Fruit fly (Drosophila melanogaster): ENCODE data around the gene Tis11.
A peak's percentile ranks its signal among the peaks of the same experiment; 100 is the strongest.

The Tis11 gene

DNA sequence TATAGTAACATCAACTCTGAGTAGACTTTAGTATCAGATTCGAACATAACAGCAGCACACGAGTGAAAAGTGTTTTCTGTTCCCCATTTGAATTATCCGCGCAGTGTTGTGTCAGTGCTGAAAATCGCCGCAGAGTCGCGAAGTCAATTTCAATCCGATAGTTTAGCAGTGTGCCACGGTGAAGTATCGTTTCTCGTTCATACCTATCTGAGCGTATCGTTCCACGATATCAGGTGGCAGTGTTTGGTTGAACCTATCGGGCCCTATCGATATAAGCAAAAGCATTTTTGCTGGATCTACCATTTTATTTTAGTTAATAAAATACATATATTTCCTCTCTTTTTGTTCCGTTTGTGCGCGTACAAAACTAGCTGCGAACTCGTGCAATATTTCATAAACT lies 5.6 kb upstream of the Tis11 start, which contains the start of gene CkIalpha:
TSS of gene CkIalpha (plus strand) at position 53 of the 400 bp plus-strand sequence.
- TF ChIP-seq CG8478 (optimal IDR thresholded peaks at IDR 0.05) (no peak), CTCF (optimal IDR thresholded peaks at IDR 0.05) (peak; percentile 9 to 47)

DNA sequence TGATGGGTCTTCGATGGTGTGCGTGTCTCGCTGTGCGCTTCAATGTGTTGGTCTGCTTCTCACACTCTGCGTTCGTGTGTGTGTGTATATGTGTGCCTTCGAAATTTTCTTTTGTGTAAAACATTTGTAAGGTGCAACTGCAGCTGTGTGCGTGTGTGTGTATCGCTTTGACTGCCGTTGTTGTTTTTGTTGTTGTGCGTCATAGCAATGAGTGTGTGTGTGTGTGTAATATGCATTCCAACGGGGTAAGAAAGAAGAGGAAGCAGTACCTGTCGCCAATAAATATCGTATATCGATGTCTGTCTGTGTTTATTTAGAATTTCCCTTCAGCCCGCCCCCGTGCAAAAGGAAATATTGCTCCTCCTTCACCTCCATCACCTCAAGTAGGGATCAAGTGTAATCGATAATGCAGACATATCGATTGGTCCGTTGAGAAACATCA lies 4.9 kb upstream of the Tis11 start:
- no peak for TF ChIP-seq CG8478 (optimal IDR thresholded peaks at IDR 0.05)
- no peak for TF ChIP-seq CTCF (optimal IDR thresholded peaks at IDR 0.05)

DNA sequence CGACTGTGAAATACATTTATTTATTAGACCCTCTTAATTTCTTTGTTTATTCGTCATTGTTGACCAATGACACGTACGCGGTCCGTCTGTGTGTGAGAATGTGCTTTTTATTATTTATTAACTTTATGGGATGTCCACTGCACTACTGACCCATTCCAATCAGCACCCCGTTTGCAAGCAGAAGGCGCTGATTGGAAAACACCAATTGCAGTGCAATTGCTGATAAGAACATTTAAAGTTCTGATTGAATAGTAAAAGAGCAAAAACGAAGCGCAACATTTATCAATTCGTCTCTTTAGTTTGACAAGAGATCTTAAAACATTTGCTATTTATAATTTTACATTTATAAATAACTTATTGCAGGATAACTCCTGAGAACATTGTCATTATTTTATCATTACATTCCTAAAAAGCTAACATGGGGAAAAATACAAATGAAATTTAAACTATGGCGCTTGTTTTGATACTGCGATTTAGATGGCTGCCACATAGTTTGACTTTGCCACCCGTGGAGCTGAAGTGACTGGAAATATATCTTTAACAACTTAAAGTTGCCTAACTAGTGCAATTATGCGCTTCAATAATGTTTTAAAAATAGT lies 716 bp upstream of the Tis11 start:
- no peak for TF ChIP-seq CG8478 (optimal IDR thresholded peaks at IDR 0.05)

DNA sequence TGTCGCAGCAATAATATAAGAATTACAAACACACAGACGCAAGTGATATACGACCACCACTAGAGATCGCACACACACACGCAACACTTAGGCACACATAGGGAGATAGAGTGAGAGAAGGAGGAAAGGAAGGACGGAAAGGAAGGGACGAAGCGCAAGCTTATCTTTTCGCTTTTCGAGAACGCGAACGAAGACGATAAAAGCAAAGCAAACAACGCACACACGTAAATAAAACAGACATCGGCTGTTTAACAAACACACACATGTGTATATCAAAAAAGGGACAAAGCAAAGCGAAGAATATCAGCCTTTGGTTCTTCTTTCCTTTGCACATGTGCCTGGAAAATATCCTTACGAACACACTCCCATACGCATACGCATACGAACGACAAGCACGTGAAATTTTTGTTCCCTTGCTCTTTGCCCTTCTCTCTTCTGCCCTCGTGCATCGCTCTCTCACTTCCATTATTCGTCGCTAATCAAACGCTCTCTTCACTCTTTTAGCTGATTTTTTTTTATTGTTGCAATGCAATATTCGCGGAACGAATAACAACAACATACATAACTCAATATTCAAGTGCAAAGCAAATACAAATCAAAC lies 915 bp downstream of the Tis11 start:
- TF ChIP-seq CG8478 (optimal IDR thresholded peaks at IDR 0.05): no peak
- no peak for TF ChIP-seq CTCF (optimal IDR thresholded peaks at IDR 0.05)

DNA sequence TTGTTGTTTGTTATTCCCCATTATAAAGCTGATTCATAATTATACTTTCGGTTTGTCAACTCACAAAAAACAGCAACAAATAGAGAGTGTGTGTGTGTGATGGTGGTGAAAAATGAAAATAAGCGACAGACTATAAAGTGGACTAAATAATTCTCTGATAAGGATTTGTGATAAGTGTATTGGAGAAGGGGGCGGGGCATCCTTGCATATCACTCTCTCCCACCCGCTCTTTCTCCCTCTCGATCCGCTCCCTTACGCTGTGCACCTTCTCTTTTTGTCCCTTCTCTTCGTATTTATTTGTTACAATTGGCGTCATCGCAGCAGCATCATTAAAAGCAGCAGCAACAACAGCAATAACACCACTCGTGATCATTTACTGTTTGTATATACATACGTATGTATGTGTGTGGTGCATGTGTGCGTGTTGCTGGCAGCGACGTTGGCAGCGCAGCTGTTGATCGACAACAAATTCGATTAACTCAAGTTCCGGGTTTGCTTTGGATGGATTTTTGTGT lies 2.3 kb downstream of the Tis11 start:
- no peak for TF ChIP-seq CG8478 (optimal IDR thresholded peaks at IDR 0.05)

DNA sequence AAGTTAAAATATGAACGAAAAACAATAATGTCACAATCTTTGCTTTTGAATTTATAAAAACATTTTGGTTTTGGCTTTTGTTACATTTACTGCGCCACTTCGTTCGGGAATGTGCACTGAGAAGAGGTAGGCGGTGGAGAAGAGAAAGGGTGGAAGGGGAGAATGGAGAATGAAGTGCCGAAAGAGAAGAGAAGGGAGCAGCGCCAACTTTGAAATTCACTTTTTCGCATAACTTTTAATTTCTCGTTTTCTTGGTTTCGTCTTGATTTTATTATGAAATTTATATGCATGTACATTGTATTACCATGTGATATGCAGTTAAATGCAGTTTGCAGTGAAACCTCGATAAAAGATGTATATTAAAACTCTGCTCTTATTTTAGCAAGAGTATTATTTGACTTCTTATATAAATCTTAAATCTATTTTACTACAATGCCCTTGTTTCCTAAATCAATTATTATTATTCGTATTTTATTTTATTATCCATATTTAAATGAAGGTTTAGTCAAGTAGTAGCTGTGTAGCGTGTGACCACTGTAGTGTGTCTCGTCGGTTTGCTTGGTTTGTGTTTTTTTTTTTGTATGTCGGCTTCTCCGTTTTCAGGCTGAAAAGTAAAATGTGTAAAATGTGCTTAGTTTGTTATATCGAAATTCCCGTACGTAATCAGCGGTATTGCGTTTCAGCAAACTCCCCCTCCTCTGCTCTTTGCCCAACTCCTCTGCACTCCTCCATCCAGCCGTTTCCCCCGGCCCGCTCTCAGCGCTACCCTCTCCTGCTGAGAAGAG lies 3.7 kb downstream of the Tis11 start:
- TF ChIP-seq CG8478 (optimal IDR thresholded peaks at IDR 0.05) (no peak), CTCF (optimal IDR thresholded peaks at IDR 0.05) (no peak)

DNA sequence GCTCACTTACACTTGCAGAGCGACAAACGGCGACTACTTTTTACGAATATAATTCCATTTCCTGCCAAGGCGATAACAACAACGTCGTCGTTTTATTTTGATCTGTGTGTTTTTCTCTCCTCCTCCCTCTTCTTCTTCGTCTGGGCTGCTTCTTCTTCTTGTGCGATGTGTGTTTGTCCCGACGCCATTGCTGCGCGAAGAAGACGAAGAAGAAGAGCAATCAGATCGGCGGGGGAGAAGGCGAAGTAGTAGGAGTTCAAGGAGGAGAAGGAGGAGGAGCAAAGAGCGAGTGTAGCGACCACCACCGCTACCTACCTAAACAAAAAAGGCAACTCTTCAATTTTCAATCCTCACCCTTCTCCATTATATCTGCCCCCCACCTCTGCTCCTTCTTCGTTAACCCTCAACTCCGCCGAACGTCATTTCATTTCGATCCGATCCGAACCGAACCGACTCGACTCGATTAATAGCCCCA lies 4.3 kb downstream of the Tis11 start:
- TF ChIP-seq CG8478 (optimal IDR thresholded peaks at IDR 0.05) (no peak), CTCF (optimal IDR thresholded peaks at IDR 0.05) (no peak)

DNA sequence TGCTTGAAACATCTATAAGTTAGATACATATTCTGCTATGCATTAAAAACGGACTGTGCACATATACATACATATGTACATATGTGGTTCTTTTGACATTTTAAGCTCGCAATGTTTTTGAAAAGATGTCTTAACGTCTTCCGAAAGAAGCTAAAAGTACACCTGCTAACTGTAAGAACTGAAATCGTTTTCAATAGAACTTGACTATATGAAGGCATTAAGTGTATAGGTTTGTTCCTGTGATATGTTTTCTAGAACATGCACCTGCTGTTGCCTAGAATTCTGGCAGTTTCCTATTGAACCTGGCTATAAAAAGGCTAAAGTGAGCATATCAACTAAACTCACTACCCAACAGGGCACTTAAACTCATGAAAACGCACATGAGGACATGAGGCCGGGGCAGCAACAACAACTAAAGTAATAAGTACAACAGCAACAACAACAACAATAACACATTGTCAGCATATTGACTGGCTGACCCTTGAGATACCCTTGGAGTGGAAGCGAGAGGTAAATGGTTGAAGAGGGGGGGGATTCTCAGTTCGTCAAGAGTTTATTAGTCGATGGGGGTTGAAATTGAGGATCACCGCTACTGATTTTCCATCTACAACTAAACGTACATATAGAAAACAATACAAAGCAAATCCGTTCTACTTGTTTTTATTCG lies 5.0 kb downstream of the Tis11 start:
- TF ChIP-seq CTCF (optimal IDR thresholded peaks at IDR 0.05) (no peak), CG8478 (optimal IDR thresholded peaks at IDR 0.05) (no peak)

DNA sequence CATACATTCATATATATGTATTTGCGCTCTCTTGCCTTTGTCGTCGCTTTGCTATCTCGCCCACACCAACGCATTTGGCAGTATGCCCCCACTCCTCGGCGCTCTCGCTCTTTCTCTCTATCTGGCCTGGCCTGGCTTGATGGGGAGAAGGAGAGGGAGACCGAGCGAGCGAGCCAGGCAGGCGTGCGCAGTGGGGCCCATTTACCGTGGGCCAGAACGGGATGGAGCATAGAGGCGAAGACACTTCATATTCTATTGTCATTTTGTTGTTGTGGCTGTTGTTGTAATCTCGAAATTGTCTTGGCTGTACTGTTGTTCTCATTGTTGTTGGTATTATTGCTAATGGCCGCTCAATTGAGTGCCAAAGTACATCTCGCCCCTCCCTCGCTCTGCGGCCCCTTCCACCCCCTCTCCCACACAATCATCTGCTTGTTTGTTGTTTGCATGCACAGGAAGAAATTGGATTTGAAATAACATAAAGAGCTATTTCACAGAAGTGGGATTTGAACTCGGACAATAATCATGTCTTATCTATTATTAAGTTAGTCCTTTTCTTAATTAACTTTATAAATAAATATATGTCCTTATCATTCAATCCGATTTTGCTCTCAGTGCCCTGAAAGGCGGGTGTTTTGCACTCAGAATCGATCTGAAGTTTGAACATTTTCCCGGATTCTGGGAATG lies 6.0 kb downstream of the Tis11 start:
- no peak for TF ChIP-seq CTCF (optimal IDR thresholded peaks at IDR 0.05)
- TF ChIP-seq CG8478 (optimal IDR thresholded peaks at IDR 0.05): peak; percentile 81

DNA sequence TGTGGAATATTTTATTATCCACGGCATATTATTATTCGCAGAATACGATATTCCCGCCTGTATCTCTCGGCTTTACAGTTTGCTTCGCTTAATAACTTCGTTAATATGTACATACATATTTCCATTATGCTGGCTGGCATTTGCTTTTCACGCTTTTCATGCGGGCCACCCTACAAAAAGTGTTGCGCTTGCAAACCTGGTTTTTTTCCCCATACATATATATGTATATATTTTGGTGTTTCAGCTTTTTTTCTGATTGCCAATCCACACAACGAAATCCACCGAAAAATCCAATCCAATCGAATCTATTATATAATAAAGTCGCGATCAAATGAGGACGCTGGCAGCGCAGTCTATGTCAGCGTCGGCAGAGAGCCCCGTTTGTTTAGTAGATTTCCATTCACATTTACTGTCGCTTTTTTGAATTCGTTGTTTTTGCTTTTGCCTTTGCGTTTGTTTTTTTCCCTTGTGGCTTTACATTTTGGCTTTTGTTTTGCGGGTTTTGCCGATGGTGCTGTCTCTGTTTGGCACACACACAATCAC lies 6.7 kb downstream of the Tis11 start:
- TF ChIP-seq CG8478 (optimal IDR thresholded peaks at IDR 0.05): no peak
- TF ChIP-seq CTCF (optimal IDR thresholded peaks at IDR 0.05): no peak

DNA sequence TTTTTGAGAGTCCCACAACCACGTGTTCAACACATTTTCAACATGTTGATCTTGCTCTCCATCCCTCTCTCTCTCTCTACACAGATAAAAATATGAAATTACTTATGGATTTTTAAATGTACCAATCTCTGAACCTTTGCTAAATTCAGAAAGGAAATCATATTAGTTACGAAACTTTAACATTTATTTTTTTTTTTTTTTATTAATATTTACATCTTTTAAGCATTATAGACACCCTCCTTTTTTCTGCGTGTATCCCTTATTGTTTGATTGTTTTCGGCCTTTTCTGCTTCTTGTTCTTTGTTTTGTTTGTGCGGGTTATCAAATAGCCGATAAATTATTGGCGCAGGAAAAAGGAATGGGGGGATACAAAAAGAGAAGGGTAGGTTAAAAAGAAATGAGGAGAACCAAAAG lies 7.3 kb downstream of the Tis11 start:
- no peak for TF ChIP-seq CTCF (optimal IDR thresholded peaks at IDR 0.05)

DNA sequence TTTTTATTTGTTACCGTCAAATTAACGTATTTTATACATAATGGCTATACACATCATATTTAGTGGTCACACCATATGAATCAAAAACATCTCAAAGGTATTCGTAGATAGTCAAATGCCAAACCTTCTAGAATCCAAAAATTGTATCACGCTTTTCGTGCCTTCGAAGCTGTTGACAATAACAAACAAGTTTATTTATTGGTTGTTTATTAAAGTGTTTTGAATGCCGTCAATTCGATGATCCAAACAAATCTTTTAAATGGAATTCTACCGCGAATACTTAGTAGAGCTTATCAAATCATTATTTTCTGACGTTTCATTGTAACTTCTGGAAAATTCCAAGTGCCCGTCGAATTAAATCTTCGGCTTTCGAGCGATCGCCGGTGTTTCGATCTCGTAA lies 7.8 kb downstream of the Tis11 start:
- TF ChIP-seq CG8478 (optimal IDR thresholded peaks at IDR 0.05): no peak
- no peak for TF ChIP-seq CTCF (optimal IDR thresholded peaks at IDR 0.05)

DNA sequence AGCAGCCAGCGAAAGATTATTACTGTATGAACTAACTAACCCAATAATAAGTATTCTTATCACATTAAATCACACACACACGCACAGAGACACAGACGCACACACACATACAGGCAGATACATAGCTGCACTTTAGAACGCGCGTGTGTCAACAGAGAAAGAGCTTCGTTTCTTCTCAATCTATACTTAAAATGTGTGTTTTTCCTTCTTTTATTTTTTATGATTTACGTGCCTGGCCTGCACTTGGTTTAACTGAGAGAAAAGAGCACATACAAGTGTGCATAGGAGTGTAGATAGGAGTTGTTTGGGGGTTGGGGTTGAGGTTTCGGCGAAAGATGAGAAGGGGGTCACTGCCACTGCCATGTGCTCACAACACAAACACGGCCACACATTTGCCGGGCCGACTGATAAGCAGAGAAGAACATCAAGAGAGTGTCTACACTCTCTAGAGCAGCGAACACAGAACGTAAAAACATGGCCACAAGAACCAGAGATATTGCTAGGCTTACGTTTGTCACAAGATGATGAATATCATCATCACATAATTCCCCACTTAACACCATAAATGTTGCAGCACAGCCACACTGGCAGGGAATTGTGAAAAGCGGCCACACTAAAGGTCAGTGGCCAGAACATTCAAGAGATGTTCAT lies 8.5 kb downstream of the Tis11 start:
- TF ChIP-seq CG8478 (optimal IDR thresholded peaks at IDR 0.05): no peak
- TF ChIP-seq CTCF (optimal IDR thresholded peaks at IDR 0.05): no peak

DNA sequence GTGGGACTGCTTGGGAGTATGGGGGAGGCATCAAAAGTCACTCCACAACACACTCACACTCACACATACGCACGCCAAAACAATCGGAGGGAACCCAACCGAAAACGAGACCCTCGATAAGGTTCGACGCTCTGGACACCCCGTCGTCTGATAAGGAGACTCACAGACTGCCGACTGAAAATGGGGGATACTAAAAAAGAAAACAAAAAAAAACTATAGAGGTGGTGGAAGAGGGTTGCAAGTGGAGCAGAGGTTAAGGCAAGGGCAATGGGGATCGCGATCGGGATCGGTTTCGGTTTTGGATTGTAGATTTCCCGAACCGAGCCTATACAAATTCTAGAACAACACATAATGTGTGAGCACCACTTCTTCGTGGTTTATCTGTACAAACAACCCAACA lies 9.5 kb downstream of the Tis11 start:
- TF ChIP-seq CTCF (optimal IDR thresholded peaks at IDR 0.05) (no peak), CG8478 (optimal IDR thresholded peaks at IDR 0.05) (no peak)
